Worm (Caenorhabditis elegans) whole organism, L4 larva: ENCODE data around the gene hlh-10.

ENCODE experiments used
- D1046.2 ChIP-seq: fragments of 200-800 bp; sonication (Bioruptor generic); IDR thresholded peaks from 2 replicates; pipeline ENCODE4 v1.3.6; 2022; ENCODE audit warnings: missing genetic modification characterization, missing compliant biosample characterization
- F37D6.2 ChIP-seq: sonication (generic microtip); optimal IDR thresholded peaks from 2 replicates; lab custom pipeline; 2016; ENCODE audit warnings: mild to moderate bottlenecking, missing genetic modification characterization, missing compliant biosample characterization
- F44E2.7 ChIP-seq: fragments of 200-800 bp; sonication (Bioruptor generic); IDR thresholded peaks from 2 replicates; pipeline ENCODE4 v2.1.2; 2022; ENCODE audit warnings: missing genetic modification characterization, missing compliant biosample characterization
- F49E8.2 ChIP-seq: sonication (generic microtip); optimal IDR thresholded peaks from 2 replicates; lab custom pipeline; 2016; ENCODE audit warnings: missing compliant biosample characterization, mild to moderate bottlenecking, missing genetic modification characterization, borderline replicate concordance
- T26A8.4 ChIP-seq: fragments of 200-800 bp; sonication (Bioruptor generic); IDR thresholded peaks from 2 replicates; pipeline ENCODE4 v1.3.6; 2022; ENCODE audit warnings: missing genetic modification characterization, missing compliant biosample characterization
- Y48G9A.11 ChIP-seq: fragments of 200-800 bp; sonication (Bioruptor generic); IDR thresholded peaks from 2 replicates; pipeline ENCODE4 v1.3.6; 2022; ENCODE audit warnings: missing genetic modification reagents, missing genetic modification characterization, missing compliant biosample characterization
- ZK337.2 ChIP-seq: fragments of 200-800 bp; sonication (Bioruptor generic); IDR thresholded peaks from 2 replicates; pipeline ENCODE4 v1.3.6; 2022; ENCODE audit warnings: missing genetic modification reagents, missing genetic modification characterization, missing compliant biosample characterization
- ZK546.5 ChIP-seq, 2 experiments: sonication (generic microtip); optimal IDR thresholded peaks; 2 replicates each; lab custom pipeline; 2017; ENCODE audit warnings: missing biosample characterization in 2 of 2, missing genetic modification characterization in 2 of 2
- aly-2 ChIP-seq: sonication (generic microtip); optimal IDR thresholded peaks from 2 replicates; lab custom pipeline; 2018; ENCODE audit warnings: missing biosample characterization, missing genetic modification characterization
- attf-4 ChIP-seq: sonication (generic microtip); optimal IDR thresholded peaks from 3 replicates; lab custom pipeline; 2017; ENCODE audit warnings: missing biosample characterization, missing genetic modification characterization
- ceh-20 ChIP-seq: fragments of 200-800 bp; sonication (Bioruptor generic); IDR thresholded peaks from 2 replicates; pipeline ENCODE4 v1.3.6; 2022; ENCODE audit warnings: missing genetic modification reagents, missing genetic modification characterization, missing compliant biosample characterization
- ceh-44 ChIP-seq: fragments of 200-800 bp; sonication (Bioruptor generic); IDR thresholded peaks from 2 replicates; pipeline ENCODE4 v1.3.6; 2022; ENCODE audit warnings: missing genetic modification reagents, missing genetic modification characterization, missing compliant biosample characterization
- ces-1 ChIP-seq: fragments of 150-350 bp; sonication (generic microtip); optimal IDR thresholded peaks from 4 replicates; lab custom pipeline; 2014; ENCODE audit warnings: missing biosample characterization, missing genetic modification reagents, missing genetic modification characterization
- cey-2 ChIP-seq: sonication (generic microtip); optimal IDR thresholded peaks from 3 replicates; lab custom pipeline; 2017; ENCODE audit warnings: missing genetic modification characterization, mild to moderate bottlenecking, missing compliant biosample characterization, antibody characterized with exemption, borderline replicate concordance; ENCODE audit not compliant: insufficient read depth
- daf-12 ChIP-seq: fragments of 150-350 bp; optimal IDR thresholded peaks from 2 replicates; lab custom pipeline; 2014; ENCODE audit warnings: missing biosample characterization, missing genetic modification reagents, missing genetic modification characterization
- dmd-6 ChIP-seq: fragments of 200-800 bp; sonication (Bioruptor generic); IDR thresholded peaks from 2 replicates; pipeline ENCODE4 v1.3.6; 2022; ENCODE audit warnings: missing genetic modification reagents, missing genetic modification characterization, missing compliant biosample characterization
- dpl-1 ChIP-seq: fragments of 150-350 bp; optimal IDR thresholded peaks from 2 replicates; lab custom pipeline; 2014; ENCODE audit warnings: missing biosample characterization, missing genetic modification reagents, missing genetic modification characterization
- duxl-1 ChIP-seq: sonication (generic microtip); optimal IDR thresholded peaks from 2 replicates; lab custom pipeline; 2016; ENCODE audit warnings: mild to moderate bottlenecking, missing genetic modification characterization, moderate library complexity, missing compliant biosample characterization; ENCODE audit not compliant: poor library complexity
- dve-1 ChIP-seq: sonication (generic microtip); optimal IDR thresholded peaks from 2 replicates; lab custom pipeline; 2017; ENCODE audit warnings: antibody characterized with exemption, mild to moderate bottlenecking, missing genetic modification characterization, missing compliant biosample characterization; ENCODE audit not compliant: insufficient read depth
- egl-43 ChIP-seq: fragments of 200-800 bp; sonication (Bioruptor generic); IDR thresholded peaks from 2 replicates; pipeline ENCODE4 v1.3.6; 2022; ENCODE audit warnings: missing genetic modification reagents, missing genetic modification characterization, missing compliant biosample characterization
- fkh-10 ChIP-seq: fragments of 150-350 bp; optimal IDR thresholded peaks from 2 replicates; lab custom pipeline; 2014; ENCODE audit warnings: missing biosample characterization, missing genetic modification reagents, missing genetic modification characterization
- gei-8 ChIP-seq: fragments of 200-800 bp; sonication (Bioruptor generic); optimal IDR thresholded peaks from 2 replicates; lab custom pipeline; 2018; ENCODE audit warnings: mild to moderate bottlenecking, missing genetic modification characterization, missing compliant biosample characterization
- hlh-11 ChIP-seq: fragments of 200-800 bp; sonication (Bioruptor generic); optimal IDR thresholded peaks from 2 replicates; lab custom pipeline; 2018; ENCODE audit warnings: mild to moderate bottlenecking, missing genetic modification characterization, missing compliant biosample characterization
- hlh-30 ChIP-seq: sonication (generic microtip); optimal IDR thresholded peaks from 2 replicates; lab custom pipeline; 2017; ENCODE audit warnings: antibody characterized with exemption, mild to moderate bottlenecking, missing genetic modification characterization, missing compliant biosample characterization; ENCODE audit not compliant: insufficient read depth
- jun-1 ChIP-seq: fragments of 150-350 bp; optimal IDR thresholded peaks from 2 replicates; lab custom pipeline; 2014; ENCODE audit warnings: missing biosample characterization, missing genetic modification reagents, missing genetic modification characterization
- lim-7 ChIP-seq: fragments of 200-800 bp; sonication (Bioruptor generic); IDR thresholded peaks from 2 replicates; pipeline ENCODE4 v1.3.6; 2022; ENCODE audit warnings: missing genetic modification characterization, missing compliant biosample characterization
- lin-1 ChIP-seq: fragments of 200-800 bp; sonication (Bioruptor generic); IDR thresholded peaks from 2 replicates; pipeline ENCODE4 v1.3.6; 2022; ENCODE audit warnings: missing genetic modification reagents, missing genetic modification characterization, missing compliant biosample characterization
- lin-13 ChIP-seq: fragments of 150-350 bp; optimal IDR thresholded peaks from 2 replicates; lab custom pipeline; 2014; ENCODE audit warnings: missing biosample characterization, missing genetic modification reagents, missing genetic modification characterization
- madf-5 ChIP-seq, 2 experiments: fragments of 200-800 bp; sonication (Bioruptor generic); IDR thresholded peaks; 2 replicates each; pipeline ENCODE4 v1.3.6; 2022; ENCODE audit warnings: missing compliant biosample characterization in 2 of 2, missing genetic modification characterization in 2 of 2
- mdl-1 ChIP-seq, 2 experiments: fragments of 150-350 bp in 1 of 2; sonication (generic microtip) in 1 of 2; optimal IDR thresholded peaks; 2 replicates each; lab custom pipeline; 2014 to 2017; ENCODE audit warnings: missing biosample characterization in 2 of 2, missing genetic modification characterization in 2 of 2
- mdt-29 ChIP-seq: fragments of 200-800 bp; sonication (Bioruptor generic); IDR thresholded peaks from 2 replicates; pipeline ENCODE4 v1.3.6; 2022; ENCODE audit warnings: missing genetic modification reagents, missing genetic modification characterization, missing compliant biosample characterization
- mep-1 ChIP-seq: fragments of 150-350 bp; sonication (generic microtip); optimal IDR thresholded peaks from 3 replicates; lab custom pipeline; 2014; ENCODE audit warnings: missing biosample characterization, missing genetic modification characterization
- nhr-102 ChIP-seq: sonication (generic microtip); optimal IDR thresholded peaks from 2 replicates; lab custom pipeline; 2016; ENCODE audit warnings: mild to moderate bottlenecking, missing genetic modification characterization, moderate library complexity, missing compliant biosample characterization
- nhr-111 ChIP-seq: fragments of 200-800 bp; sonication (Bioruptor generic); optimal IDR thresholded peaks from 2 replicates; lab custom pipeline; 2018; ENCODE audit warnings: mild to moderate bottlenecking, missing genetic modification characterization, missing compliant biosample characterization
- nhr-28 ChIP-seq: fragments of 150-350 bp; optimal IDR thresholded peaks from 2 replicates; lab custom pipeline; 2014; ENCODE audit warnings: missing biosample characterization, missing genetic modification characterization
- nhr-42 ChIP-seq: fragments of 200-800 bp; sonication (Bioruptor generic); IDR thresholded peaks from 2 replicates; pipeline ENCODE4 v1.3.6; 2022; ENCODE audit warnings: missing genetic modification characterization, missing compliant biosample characterization
- nhr-6 ChIP-seq: fragments of 150-350 bp; optimal IDR thresholded peaks from 2 replicates; lab custom pipeline; 2014; ENCODE audit warnings: missing biosample characterization, missing genetic modification characterization
- nhr-76 ChIP-seq: fragments of 150-350 bp; optimal IDR thresholded peaks from 2 replicates; lab custom pipeline; 2014; ENCODE audit warnings: missing biosample characterization, missing genetic modification characterization
- nhr-77 ChIP-seq: fragments of 150-350 bp; optimal IDR thresholded peaks from 2 replicates; lab custom pipeline; 2014; ENCODE audit warnings: missing biosample characterization, missing genetic modification characterization
- set-16 ChIP-seq: fragments of 200-800 bp; sonication (Bioruptor generic); IDR thresholded peaks from 2 replicates; pipeline ENCODE4 v1.3.6; 2022; ENCODE audit warnings: missing genetic modification reagents, missing genetic modification characterization, missing compliant biosample characterization
- skn-1 ChIP-seq: fragments of 150-350 bp; optimal IDR thresholded peaks from 2 replicates; lab custom pipeline; 2014; ENCODE audit warnings: missing biosample characterization, missing genetic modification characterization
- snpc-1.2 ChIP-seq: fragments of 200-800 bp; sonication (Bioruptor generic); IDR thresholded peaks from 2 replicates; pipeline ENCODE4 v1.3.6; 2022; ENCODE audit warnings: missing genetic modification reagents, missing genetic modification characterization, missing compliant biosample characterization
- snpc-4 ChIP-seq: fragments of 150-350 bp; optimal IDR thresholded peaks from 2 replicates; lab custom pipeline; 2014; ENCODE audit warnings: missing biosample characterization, missing genetic modification characterization
- tag-97 ChIP-seq: fragments of 200-800 bp; sonication (Bioruptor generic); IDR thresholded peaks from 2 replicates; pipeline ENCODE4 v1.3.6; 2022; ENCODE audit warnings: missing genetic modification characterization, missing compliant biosample characterization
- tra-1 ChIP-seq: fragments of 200-800 bp; sonication (Bioruptor generic); IDR thresholded peaks from 2 replicates; pipeline ENCODE4 v1.3.6; 2022; ENCODE audit warnings: missing genetic modification reagents, missing genetic modification characterization, missing compliant biosample characterization
- unc-130 ChIP-seq: sonication (generic microtip); optimal IDR thresholded peaks from 2 replicates; lab custom pipeline; 2016; ENCODE audit warnings: missing genetic modification reagents, missing genetic modification characterization, missing compliant biosample characterization
- unc-39 ChIP-seq: sonication (generic microtip); optimal IDR thresholded peaks from 2 replicates; lab custom pipeline; 2017; ENCODE audit warnings: missing biosample characterization, missing genetic modification characterization
- vab-7 ChIP-seq: fragments of 200-800 bp; sonication (Bioruptor generic); IDR thresholded peaks from 2 replicates; pipeline ENCODE4 v1.3.6; 2022; ENCODE audit warnings: missing genetic modification reagents, missing genetic modification characterization, missing compliant biosample characterization
- zfp-2 ChIP-seq: sonication (generic microtip); optimal IDR thresholded peaks from 2 replicates; lab custom pipeline; 2016; ENCODE audit warnings: mild to moderate bottlenecking, missing genetic modification characterization, missing compliant biosample characterization
- zip-11 ChIP-seq: fragments of 200-800 bp; sonication (Bioruptor generic); IDR thresholded peaks from 2 replicates; pipeline ENCODE4 v1.3.6; 2022; ENCODE audit warnings: missing genetic modification characterization, missing compliant biosample characterization
- ztf-11 ChIP-seq: fragments of 150-350 bp; optimal IDR thresholded peaks from 2 replicates; lab custom pipeline; 2014; ENCODE audit warnings: missing biosample characterization, missing genetic modification characterization

Gene hlh-10

DNA sequence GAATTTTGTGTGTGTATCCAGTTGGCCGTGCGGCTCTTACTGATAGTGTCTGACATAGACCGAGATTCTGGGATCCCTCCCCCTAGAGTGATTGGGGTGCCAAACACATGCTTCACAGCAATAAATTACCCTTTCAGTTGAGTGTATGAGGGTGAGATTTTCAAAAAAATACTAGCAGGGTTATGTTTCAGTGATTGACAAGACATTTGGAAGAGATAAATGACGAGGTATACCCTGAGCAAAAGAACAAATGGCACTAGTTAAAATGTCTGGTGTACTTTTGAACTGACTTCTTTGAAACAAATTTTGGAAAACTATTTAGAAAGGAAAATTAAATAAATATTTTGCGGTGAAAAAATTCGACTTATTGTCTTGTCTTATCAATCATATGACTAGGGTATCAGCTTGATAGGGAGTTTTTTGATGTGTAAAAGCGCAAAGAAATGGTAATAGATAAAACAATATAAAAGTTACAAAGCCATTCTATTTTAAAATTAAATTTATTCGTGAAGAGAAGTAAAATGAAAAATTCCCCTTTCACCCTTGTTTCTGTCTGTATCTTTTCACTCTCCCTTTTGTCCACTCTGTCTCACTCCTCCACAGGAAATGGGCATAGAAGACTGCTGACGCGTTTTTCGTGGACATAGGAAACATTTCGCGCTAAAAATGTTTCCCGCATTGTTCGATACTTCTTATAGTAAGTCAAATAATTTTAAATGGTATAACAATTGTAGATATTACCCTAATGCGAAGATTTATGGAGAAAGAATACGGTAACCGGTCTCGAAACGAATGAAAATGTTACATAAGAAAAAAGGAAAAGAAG lies 38.6 kb downstream of the hlh-10 start, which contains the start of gene glo-4 (continued):
- no peak for TF ChIP-seq ZK337.2 (GFP tag; lab: Robert Waterston, UW)
- TF ChIP-seq nhr-102 (tag; lab: Kevin White, UChicago): no peak
- TF ChIP-seq nhr-76 (tag; lab: Kevin White, UChicago): no peak
- no peak for TF ChIP-seq ZK546.5 (tag; optimal IDR thresholded peaks at IDR 0.05; lab: Kevin White, UChicago)
- TF ChIP-seq ceh-44 (GFP tag; lab: Robert Waterston, UW): no peak
- TF ChIP-seq tra-1 (GFP tag; lab: Robert Waterston, UW): no peak
- TF ChIP-seq nhr-77: peak; percentile 23
- TF ChIP-seq lin-1 (GFP tag; lab: Robert Waterston, UW): no peak
- no peak for TF ChIP-seq madf-5 (GFP tag; IDR thresholded peaks at IDR 0.05; lab: Robert Waterston, UW)
- TF ChIP-seq daf-12 (tag; lab: Kevin White, UChicago): no peak
- no peak for TF ChIP-seq Y48G9A.11 (GFP tag; lab: Robert Waterston, UW)
- no peak for TF ChIP-seq D1046.2 (GFP tag; lab: Robert Waterston, UW)
- no peak for TF ChIP-seq nhr-42
- peak; percentile 15 for TF ChIP-seq duxl-1 (tag; lab: Kevin White, UChicago)
- TF ChIP-seq lim-7: no peak
- peak; percentile 78 for TF ChIP-seq hlh-11 (tag; lab: Kevin White, UChicago)
- TF ChIP-seq vab-7 (GFP tag; lab: Robert Waterston, UW): no peak
- no peak for TF ChIP-seq F44E2.7
- TF ChIP-seq attf-4 (tag; lab: Kevin White, UChicago): no peak
- TF ChIP-seq snpc-4 (tag; lab: Kevin White, UChicago): no peak
- TF ChIP-seq unc-39 (tag; lab: Kevin White, UChicago): no peak
- peak; percentile 76 for TF ChIP-seq dve-1
- no peak for TF ChIP-seq jun-1 (tag; lab: Kevin White, UChicago)
- no peak for TF ChIP-seq ces-1
- no peak for TF ChIP-seq tag-97
- no peak for TF ChIP-seq F49E8.2 (tag; lab: Kevin White, UChicago)
- no peak for TF ChIP-seq lin-13 (GFP tag; lab: Kevin White, UChicago)
- no peak for TF ChIP-seq nhr-111 (GFP tag; lab: Kevin White, UChicago)
- TF ChIP-seq zip-11 (GFP tag; lab: Robert Waterston, UW): no peak
- no peak for TF ChIP-seq mdt-29 (GFP tag; lab: Robert Waterston, UW)
- TF ChIP-seq gei-8 (GFP tag; lab: Kevin White, UChicago): no peak
- peak; percentile 80 for TF ChIP-seq dpl-1 (GFP tag; lab: Kevin White, UChicago)
- peak; percentile 85 for TF ChIP-seq mep-1 (tag; lab: Kevin White, UChicago)
- no peak for TF ChIP-seq snpc-1.2 (GFP tag; lab: Robert Waterston, UW)
- no peak for TF ChIP-seq egl-43 (GFP tag; lab: Robert Waterston, UW)
- TF ChIP-seq zfp-2 (tag; lab: Kevin White, UChicago): no peak
- TF ChIP-seq ceh-20 (GFP tag; lab: Robert Waterston, UW): no peak
- peak; percentile 49 for TF ChIP-seq dmd-6 (GFP tag; lab: Robert Waterston, UW)
- TF ChIP-seq hlh-30 (tag; lab: Kevin White, UChicago): peak; percentile 55
- no peak for TF ChIP-seq unc-130 (GFP tag; lab: Kevin White, UChicago)
- TF ChIP-seq T26A8.4 (GFP tag; lab: Robert Waterston, UW): no peak
- no peak for TF ChIP-seq cey-2
- no peak for TF ChIP-seq ztf-11
- peak; percentile 6 for TF ChIP-seq nhr-6 (tag; lab: Kevin White, UChicago)
- TF ChIP-seq nhr-28 (tag; lab: Kevin White, UChicago): peak; percentile 56
- peak; percentile 96 for TF ChIP-seq fkh-10
- no peak for TF ChIP-seq set-16 (GFP tag; lab: Robert Waterston, UW)
- no peak for TF ChIP-seq skn-1 (tag; lab: Kevin White, UChicago)
- TF ChIP-seq aly-2 (tag; lab: Kevin White, UChicago): no peak
- TF ChIP-seq F37D6.2: peak; percentile 55
- TF ChIP-seq mdl-1 (tag; optimal IDR thresholded peaks at IDR 0.05; lab: Kevin White, UChicago): no peak
